Fruit fly (Drosophila melanogaster) whole organism, prepupa: Measurements from ENCODE around the gene CG13280.

Source experiments
- CG10631 ChIP-seq: fragments of 200-800 bp; sonication (Bioruptor generic); optimal IDR thresholded peaks from 2 replicates; lab custom pipeline; 2016; ENCODE audit warnings: missing biosample characterization, missing genetic modification characterization
- CG11762 ChIP-seq: fragments of 200-800 bp; sonication (Bioruptor generic); optimal IDR thresholded peaks from 3 replicates; lab custom pipeline; 2016; ENCODE audit warnings: missing biosample characterization, missing genetic modification characterization; ENCODE audit not compliant: insufficient read depth
- CG11902 ChIP-seq: fragments of 200-800 bp; sonication (Bioruptor generic); optimal IDR thresholded peaks from 3 replicates; lab custom pipeline; 2016; ENCODE audit warnings: missing biosample characterization, missing genetic modification characterization
- CG15336 ChIP-seq: fragments of 200-800 bp; sonication (Bioruptor generic); IDR thresholded peaks from 2 replicates; pipeline ENCODE4 v1.3.6; 2022; ENCODE audit warnings: missing biosample characterization, missing genetic modification characterization
- CG16779 ChIP-seq: fragments of 200-800 bp; sonication (Bioruptor generic); optimal IDR thresholded peaks from 3 replicates; lab custom pipeline; 2017; ENCODE audit warnings: missing biosample characterization, mild to moderate bottlenecking, missing genetic modification characterization
- CG3032 ChIP-seq: fragments of 200-800 bp; optimal IDR thresholded peaks from 2 replicates; lab custom pipeline; 2019; ENCODE audit warnings: missing biosample characterization, mild to moderate bottlenecking, missing genetic modification characterization, moderate library complexity
- CG31627 ChIP-seq: fragments of 200-800 bp; sonication (Bioruptor generic); optimal IDR thresholded peaks from 3 replicates; lab custom pipeline; 2016; ENCODE audit warnings: missing biosample characterization, missing genetic modification characterization
- CG32006 ChIP-seq: fragments of 200-800 bp; sonication (Bioruptor generic); optimal IDR thresholded peaks from 3 replicates; lab custom pipeline; 2017; ENCODE audit warnings: missing biosample characterization, mild to moderate bottlenecking, missing genetic modification characterization
- CG34406 ChIP-seq: fragments of 200-800 bp; sonication (Bioruptor generic); optimal IDR thresholded peaks from 3 replicates; lab custom pipeline; 2016; ENCODE audit warnings: missing biosample characterization, missing genetic modification characterization
- CG4318 ChIP-seq: fragments of 200-800 bp; sonication (Bioruptor generic); optimal IDR thresholded peaks from 3 replicates; lab custom pipeline; 2017; ENCODE audit warnings: missing biosample characterization, mild to moderate bottlenecking, missing genetic modification characterization
- CG6163 ChIP-seq: fragments of 200-800 bp; sonication (Bioruptor generic); IDR thresholded peaks from 3 replicates; pipeline ENCODE4 v1.3.6; 2022; ENCODE audit warnings: missing biosample characterization, missing genetic modification characterization
- CG6808 ChIP-seq: fragments of 200-800 bp; sonication (Bioruptor generic); optimal IDR thresholded peaks from 3 replicates; lab custom pipeline; 2017; ENCODE audit warnings: missing biosample characterization, missing genetic modification characterization, mild to moderate bottlenecking, moderate library complexity, missing genetic modification reagents
- CG8119 ChIP-seq: fragments of 200-800 bp; sonication (Bioruptor generic); IDR thresholded peaks from 3 replicates; pipeline ENCODE4 v1.3.6; 2022; ENCODE audit warnings: missing biosample characterization, missing genetic modification characterization
- CG8632 ChIP-seq: fragments of 200-800 bp; sonication (Bioruptor generic); optimal IDR thresholded peaks from 3 replicates; lab custom pipeline; 2016; ENCODE audit warnings: missing biosample characterization, missing genetic modification characterization
- CG9139 ChIP-seq: fragments of 200-800 bp; sonication (Bioruptor generic); optimal IDR thresholded peaks from 3 replicates; lab custom pipeline; 2017; ENCODE audit warnings: missing biosample characterization, mild to moderate bottlenecking, missing genetic modification characterization
- Eip78C ChIP-seq: fragments of 200-800 bp; sonication (Bioruptor generic); peaks from one replicate; lab custom pipeline; 2016; ENCODE audit warnings: missing biosample characterization, missing genetic modification characterization
- Eip93F ChIP-seq: fragments of 200-800 bp; sonication (Bioruptor generic); optimal IDR thresholded peaks from 2 replicates; lab custom pipeline; 2016; ENCODE audit warnings: missing biosample characterization, mild to moderate bottlenecking, missing genetic modification characterization
- Ets96B ChIP-seq: fragments of 200-800 bp; optimal IDR thresholded peaks from 2 replicates; lab custom pipeline; 2019; ENCODE audit warnings: missing biosample characterization, mild to moderate bottlenecking, missing genetic modification characterization, moderate library complexity
- Gug ChIP-seq: fragments of 200-800 bp; sonication (Bioruptor generic); IDR thresholded peaks from 2 replicates; pipeline ENCODE4 v1.3.6; 2022; ENCODE audit warnings: missing biosample characterization, missing genetic modification characterization
- Hr38 ChIP-seq: sonication (Bioruptor generic); optimal IDR thresholded peaks from 2 replicates; lab custom pipeline; 2016; ENCODE audit warnings: missing biosample characterization, missing genetic modification characterization
- Hr4 ChIP-seq: fragments of 200-800 bp; sonication (Bioruptor generic); optimal IDR thresholded peaks from 3 replicates; lab custom pipeline; 2016; ENCODE audit warnings: missing biosample characterization, missing genetic modification characterization
- Met ChIP-seq: fragments of 200-800 bp; sonication (Bioruptor generic); optimal IDR thresholded peaks from 3 replicates; lab custom pipeline; 2016; ENCODE audit warnings: missing biosample characterization, missing genetic modification characterization
- OdsH ChIP-seq: fragments of 200-800 bp; sonication (Bioruptor generic); optimal IDR thresholded peaks from 3 replicates; lab custom pipeline; 2016; ENCODE audit warnings: missing biosample characterization, missing genetic modification characterization
- Smox ChIP-seq: fragments of 200-800 bp; sonication (Bioruptor generic); optimal IDR thresholded peaks from 3 replicates; lab custom pipeline; 2016; ENCODE audit warnings: missing biosample characterization, missing genetic modification characterization
- Sox102F ChIP-seq: fragments of 200-800 bp; sonication (Bioruptor generic); optimal IDR thresholded peaks from 2 replicates; lab custom pipeline; 2016; ENCODE audit warnings: missing biosample characterization, mild to moderate bottlenecking, missing genetic modification characterization
- Sox14 ChIP-seq: fragments of 200-800 bp; sonication (Bioruptor generic); optimal IDR thresholded peaks from 3 replicates; lab custom pipeline; 2016; ENCODE audit warnings: missing biosample characterization, missing genetic modification characterization
- dac ChIP-seq: fragments of 200-800 bp; sonication (Bioruptor generic); optimal IDR thresholded peaks from 2 replicates; lab custom pipeline; 2017; ENCODE audit warnings: missing biosample characterization, mild to moderate bottlenecking, missing genetic modification characterization
- dsx ChIP-seq: fragments of 200-800 bp; optimal IDR thresholded peaks from 3 replicates; lab custom pipeline; 2019; ENCODE audit warnings: missing biosample characterization, mild to moderate bottlenecking, missing genetic modification characterization, moderate library complexity; ENCODE audit not compliant: poor library complexity, severe bottlenecking
- eg ChIP-seq: fragments of 200-800 bp; sonication (Bioruptor generic); IDR thresholded peaks from 3 replicates; pipeline ENCODE4 v1.3.6; 2022; ENCODE audit warnings: missing biosample characterization, missing genetic modification characterization
- esn ChIP-seq: fragments of 200-800 bp; sonication (Bioruptor generic); optimal IDR thresholded peaks from 2 replicates; lab custom pipeline; 2016; ENCODE audit warnings: missing biosample characterization, mild to moderate bottlenecking, missing genetic modification characterization, moderate library complexity
- fd59A ChIP-seq: fragments of 200-800 bp; sonication (Bioruptor generic); optimal IDR thresholded peaks from 2 replicates; lab custom pipeline; 2017; ENCODE audit warnings: missing biosample characterization, mild to moderate bottlenecking, missing genetic modification characterization, missing genetic modification reagents
- fd85E ChIP-seq: fragments of 200-800 bp; sonication (Bioruptor generic); optimal IDR thresholded peaks from 3 replicates; lab custom pipeline; 2016; ENCODE audit warnings: missing biosample characterization, missing genetic modification characterization
- fkh ChIP-seq: fragments of 200-800 bp; sonication (Bioruptor generic); optimal IDR thresholded peaks from 3 replicates; lab custom pipeline; 2017; ENCODE audit warnings: missing biosample characterization, mild to moderate bottlenecking, missing genetic modification characterization, moderate library complexity
- lz ChIP-seq: fragments of 200-800 bp; sonication (Bioruptor generic); optimal IDR thresholded peaks from 3 replicates; lab custom pipeline; 2016; ENCODE audit warnings: missing biosample characterization, missing genetic modification characterization
- spab ChIP-seq: fragments of 200-800 bp; sonication (Bioruptor generic); optimal IDR thresholded peaks from 2 replicates; lab custom pipeline; 2017; ENCODE audit warnings: missing biosample characterization, mild to moderate bottlenecking, missing genetic modification characterization, missing genetic modification reagents
- svp ChIP-seq: fragments of 200-800 bp; sonication (Bioruptor generic); peaks from one replicate; lab custom pipeline; 2016; ENCODE audit warnings: missing biosample characterization, missing genetic modification characterization
- vri ChIP-seq: fragments of 200-800 bp; sonication (Bioruptor generic); optimal IDR thresholded peaks from 3 replicates; lab custom pipeline; 2016; ENCODE audit warnings: missing biosample characterization, mild to moderate bottlenecking, missing genetic modification characterization

Gene CG13280

DNA sequence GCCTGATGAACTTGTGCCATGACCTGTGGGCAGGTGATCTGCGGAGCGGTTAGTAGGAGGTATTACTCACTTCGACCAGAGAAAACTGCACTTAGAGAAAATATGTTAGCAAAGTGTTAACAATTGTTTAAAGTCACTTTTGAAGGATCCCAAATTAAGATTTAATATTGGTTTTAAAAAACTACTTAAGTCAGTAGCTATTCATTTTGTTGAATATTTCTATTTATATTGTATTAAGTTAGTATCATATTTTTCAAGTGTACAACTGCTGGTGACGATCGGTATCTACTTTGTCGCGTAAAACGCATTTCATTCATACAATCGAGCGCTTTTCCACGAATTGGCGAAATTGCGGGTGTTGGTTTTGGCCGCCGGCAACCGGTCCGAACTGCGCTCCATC is 17.3 kb downstream of the CG13280 start (continued):
- TF ChIP-seq fd59A (no peak), eg (GFP tag; lab: Robert Waterston, UW) (peak; percentile 71), dsx (GFP tag; lab: Kevin White, UChicago) (no peak), Hr38 (GFP tag; lab: Kevin White, UChicago) (no peak), Sox102F (GFP tag; lab: Kevin White, UChicago) (no peak), Eip78C (peak; percentile 77), fd85E (GFP tag; lab: Kevin White, UChicago) (no peak), Gug (GFP tag; lab: Robert Waterston, UW) (peak; percentile 49), Eip93F (GFP tag; lab: Kevin White, UChicago) (no peak), OdsH (GFP tag; lab: Kevin White, UChicago) (peak; percentile 17), dac (no peak), CG6163 (GFP tag; lab: Robert Waterston, UW) (0 out of 3 replicates have a peak, but pooled peaks have one; percentile 36), esn (GFP tag; lab: Kevin White, UChicago) (no peak), CG3032 (tag; lab: Kevin White, UChicago) (no peak), CG10631 (GFP tag; lab: Kevin White, UChicago) (no peak), CG6808 (GFP tag; lab: Kevin White, UChicago) (no peak), CG11762 (no peak), svp (peak; percentile 65), Ets96B (tag; lab: Kevin White, UChicago) (peak; percentile 9), CG8632 (GFP tag; lab: Kevin White, UChicago) (no peak), lz (GFP tag; lab: Kevin White, UChicago) (no peak), fkh (GFP tag; lab: Kevin White, UChicago) (no peak), CG8119 (GFP tag; lab: Robert Waterston, UW) (peak; percentile 83), spab (GFP tag; lab: Kevin White, UChicago) (no peak), CG34406 (GFP tag; lab: Kevin White, UChicago) (no peak), Met (no peak), Smox (no peak), CG15336 (GFP tag; lab: Robert Waterston, UW) (peak; percentile 83)

DNA sequence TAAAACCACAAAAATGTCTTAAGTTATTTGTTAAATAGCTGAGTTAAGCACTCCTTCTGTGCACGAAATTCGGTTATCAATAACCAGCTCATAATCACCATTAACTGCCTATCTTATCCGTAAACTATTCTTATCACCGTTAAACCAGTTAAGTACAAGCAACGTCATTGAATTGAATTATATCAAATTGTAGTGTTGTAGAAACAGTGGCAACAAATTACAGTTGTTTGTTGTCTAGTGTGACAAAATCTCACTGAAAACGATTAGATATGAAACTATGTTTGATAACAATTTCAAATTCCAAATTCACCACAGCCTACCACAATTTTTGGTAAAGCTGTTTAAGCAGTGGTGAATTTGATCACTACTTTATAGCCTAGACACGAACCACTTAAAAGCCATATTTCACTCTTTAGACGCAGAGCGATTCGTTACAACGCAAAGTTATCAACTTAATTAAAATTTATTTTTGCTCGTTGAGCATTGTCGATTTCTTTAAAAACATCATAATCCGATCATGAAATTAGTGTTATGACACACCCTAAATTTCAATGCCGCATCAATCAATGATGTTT is 19.2 kb downstream of the CG13280 start:
- TF ChIP-seq CG34406 (GFP tag; lab: Kevin White, UChicago) (no peak), OdsH (GFP tag; lab: Kevin White, UChicago) (no peak), CG15336 (GFP tag; lab: Robert Waterston, UW) (no peak), CG9139 (GFP tag; lab: Kevin White, UChicago) (no peak), CG32006 (no peak), fkh (GFP tag; lab: Kevin White, UChicago) (no peak), CG16779 (tag; lab: Kevin White, UChicago) (no peak), Met (no peak), CG6163 (GFP tag; lab: Robert Waterston, UW) (no peak), Sox14 (GFP tag; lab: Kevin White, UChicago) (no peak), Hr4 (GFP tag; lab: Kevin White, UChicago) (no peak), eg (GFP tag; lab: Robert Waterston, UW) (no peak), CG3032 (tag; lab: Kevin White, UChicago) (no peak), CG4318 (GFP tag; lab: Kevin White, UChicago) (no peak), spab (GFP tag; lab: Kevin White, UChicago) (no peak), dac (no peak), CG31627 (GFP tag; lab: Kevin White, UChicago) (no peak)
- TF ChIP-seq, all 60 proteins: peak for 0

DNA sequence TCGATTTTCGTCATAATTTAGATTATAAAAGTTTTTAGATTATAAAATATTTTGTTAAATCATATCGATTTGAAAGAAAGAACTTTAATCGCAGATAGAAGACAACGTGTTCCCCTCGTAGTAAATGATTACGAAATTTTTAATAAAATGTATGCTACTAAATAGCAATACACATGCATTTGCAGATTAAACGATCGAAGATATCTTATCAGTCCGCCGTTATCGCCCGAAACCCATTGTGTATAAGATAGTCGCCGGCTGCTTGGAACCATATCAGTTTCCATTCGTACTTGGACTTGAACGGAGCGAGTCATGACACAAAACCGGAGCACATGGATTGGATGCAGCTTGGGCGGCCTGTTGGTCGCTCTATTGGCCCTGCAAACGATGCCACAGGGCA is 21.4 kb downstream of the CG13280 start:
- peak; percentile 48 for TF ChIP-seq svp
- no peak for TF ChIP-seq CG11902
- peak; percentile 59 for TF ChIP-seq vri (GFP tag; lab: Kevin White, UChicago)
